Fruit fly (Drosophila melanogaster) whole organism, wandering third instar larva: ENCODE measurements around the gene MAGE.

ENCODE experiments used
- Myc ChIP-seq: fragments of >200 bp; optimal IDR thresholded peaks from 2 replicates; lab custom pipeline; 2017
- OdsH ChIP-seq: fragments of 200-800 bp; sonication (Bioruptor generic); optimal IDR thresholded peaks from 2 replicates; lab custom pipeline; 2016; ENCODE audit warnings: missing biosample characterization, mild to moderate bottlenecking, missing genetic modification characterization
- psq ChIP-seq: fragments of 200-800 bp; sonication (Bioruptor generic); optimal IDR thresholded peaks from 3 replicates; lab custom pipeline; 2017; ENCODE audit warnings: missing biosample characterization, mild to moderate bottlenecking, missing genetic modification characterization, moderate library complexity
- usp ChIP-seq: fragments of >200 bp; optimal IDR thresholded peaks from 2 replicates; lab custom pipeline; 2017; ENCODE audit warnings: missing biosample characterization, missing genetic modification characterization

DNA sequence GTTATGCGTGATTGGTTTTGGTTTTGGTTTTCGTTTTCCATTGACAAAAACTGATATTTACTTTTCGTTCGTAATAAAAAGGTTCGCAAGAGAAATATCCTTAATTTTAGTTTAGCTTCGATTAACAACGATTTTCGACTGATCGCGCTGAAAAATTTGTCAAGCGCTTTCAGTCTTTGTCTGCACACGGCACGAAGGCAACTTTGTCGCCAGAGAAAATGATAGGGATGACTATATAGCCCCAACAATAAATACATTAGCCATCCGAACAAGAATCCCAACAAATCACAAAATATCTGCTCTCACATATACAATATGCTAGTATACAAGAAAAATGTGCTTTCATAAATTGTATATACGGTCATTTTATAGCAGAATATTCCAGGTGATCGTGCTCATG lies 37.4 kb downstream of the MAGE start, which contains the start of gene Mlp84B:
- TF ChIP-seq psq (GFP tag; lab: Kevin White, UChicago) (no peak), Myc (lab: Kevin White, UChicago) (no peak), usp (GFP tag; lab: Kevin White, UChicago) (no peak), OdsH (GFP tag; lab: Kevin White, UChicago) (no peak)
